Worm (Caenorhabditis elegans) whole organism, L1 larva: ENCODE results near the gene tag-51.

Experiments used
- C04F5.9 ChIP-seq: sonication (generic microtip); optimal IDR thresholded peaks from 2 replicates; lab custom pipeline; 2016; ENCODE audit warnings: missing genetic modification characterization, missing compliant biosample characterization
- C16A3.4 ChIP-seq: fragments of 150-350 bp; optimal IDR thresholded peaks from 2 replicates; lab custom pipeline; 2014; ENCODE audit warnings: missing biosample characterization, missing genetic modification characterization
- Y116A8C.19 ChIP-seq: sonication (generic microtip); optimal IDR thresholded peaks from 2 replicates; lab custom pipeline; 2016; ENCODE audit warnings: missing compliant biosample characterization, missing genetic modification characterization, borderline replicate concordance
- aha-1 ChIP-seq: fragments of 150-350 bp; optimal IDR thresholded peaks from 2 replicates; lab custom pipeline; 2014; ENCODE audit warnings: missing biosample characterization, missing genetic modification characterization
- aly-2 ChIP-seq: fragments of 150-350 bp; optimal IDR thresholded peaks from 2 replicates; lab custom pipeline; 2014; ENCODE audit warnings: missing biosample characterization, missing genetic modification characterization
- ceh-8 ChIP-seq: fragments of 200-800 bp; sonication (Bioruptor generic); optimal IDR thresholded peaks from 2 replicates; lab custom pipeline; 2018; ENCODE audit warnings: mild to moderate bottlenecking, missing genetic modification characterization, moderate library complexity, missing compliant biosample characterization
- ces-1 ChIP-seq: fragments of 150-350 bp; optimal IDR thresholded peaks from 2 replicates; lab custom pipeline; 2014; ENCODE audit warnings: missing biosample characterization, missing genetic modification reagents, missing genetic modification characterization
- dsc-1 ChIP-seq: sonication (generic microtip); optimal IDR thresholded peaks from 2 replicates; lab custom pipeline; 2016; ENCODE audit warnings: mild to moderate bottlenecking, missing genetic modification characterization, missing compliant biosample characterization
- efl-1 ChIP-seq, 4 experiments: fragments of 150-350 bp; optimal IDR thresholded peaks in 3 of 4; peaks in 1 of 4; 1 replicate in 1 of 4; 2 replicates in 3 of 4; lab custom pipeline; 2014; ENCODE audit warnings: missing biosample characterization in 2 of 4, missing genetic modification characterization in 2 of 4, missing genetic modification reagents in 2 of 4
- egl-27 ChIP-seq, 2 experiments: fragments of 150-350 bp in 1 of 2; sonication (generic microtip); optimal IDR thresholded peaks; 3 replicates each; lab custom pipeline; 2017 to 2018; ENCODE audit warnings: missing biosample characterization in 2 of 2, missing genetic modification characterization in 2 of 2, missing genetic modification reagents in 2 of 2
- elt-2 ChIP-seq: sonication (generic microtip); optimal IDR thresholded peaks from 2 replicates; lab custom pipeline; 2016; ENCODE audit warnings: missing genetic modification characterization, mild to moderate bottlenecking, inconsistent platforms, missing compliant biosample characterization, missing genetic modification reagents
- elt-3 ChIP-seq, 6 experiments: fragments of 150-350 bp in 1 of 6; sonication (generic microtip); optimal IDR thresholded peaks; 2 replicates each; lab custom pipeline; 2017 to 2018; ENCODE audit warnings: missing biosample characterization in 6 of 6, missing genetic modification characterization in 6 of 6, inconsistent platforms in 1 of 6
- ets-5 ChIP-seq: fragments of 200-800 bp; sonication (Bioruptor generic); IDR thresholded peaks from 2 replicates; pipeline ENCODE4 v1.3.6; 2022; ENCODE audit warnings: missing genetic modification characterization, missing compliant biosample characterization
- fkh-10 ChIP-seq: sonication (generic microtip); optimal IDR thresholded peaks from 2 replicates; lab custom pipeline; 2017; ENCODE audit warnings: missing biosample characterization, missing genetic modification reagents, missing genetic modification characterization
- grh-1 ChIP-seq: fragments of 200-800 bp; sonication (Bioruptor generic); IDR thresholded peaks from 2 replicates; pipeline ENCODE4 v1.3.6; 2022; ENCODE audit warnings: missing genetic modification reagents, missing genetic modification characterization, missing compliant biosample characterization
- isw-1 ChIP-seq: fragments of 200-800 bp; sonication (Bioruptor generic); IDR thresholded peaks from 2 replicates; pipeline ENCODE4 v1.3.6; 2022; ENCODE audit warnings: missing genetic modification characterization, missing compliant biosample characterization
- lin-13 ChIP-seq: fragments of 150-350 bp; optimal IDR thresholded peaks from 2 replicates; lab custom pipeline; 2014; ENCODE audit warnings: missing biosample characterization, missing genetic modification reagents, missing genetic modification characterization
- lin-14 ChIP-seq: fragments of 200-800 bp; sonication (Bioruptor generic); optimal IDR thresholded peaks from 2 replicates; lab custom pipeline; 2018; ENCODE audit warnings: mild to moderate bottlenecking, missing genetic modification characterization, moderate library complexity, missing compliant biosample characterization
- lin-15B ChIP-seq: fragments of 150-350 bp; sonication (generic microtip); optimal IDR thresholded peaks from 3 replicates; lab custom pipeline; 2014; ENCODE audit warnings: missing biosample characterization, missing genetic modification characterization
- lin-35 ChIP-seq, 2 experiments: fragments of 150-350 bp; optimal IDR thresholded peaks; 2 replicates each; lab custom pipeline; 2014; ENCODE audit warnings: missing biosample characterization in 2 of 2, missing genetic modification characterization in 2 of 2, missing genetic modification reagents in 2 of 2
- lin-39 ChIP-seq: fragments of 150-350 bp; optimal IDR thresholded peaks from 2 replicates; lab custom pipeline; 2014; ENCODE audit warnings: missing biosample characterization, missing genetic modification reagents, missing genetic modification characterization
- mab-9 ChIP-seq: fragments of 200-800 bp; sonication (Bioruptor generic); IDR thresholded peaks from 2 replicates; pipeline ENCODE4 v1.3.6; 2022; ENCODE audit warnings: missing genetic modification reagents, missing genetic modification characterization, missing compliant biosample characterization
- mdl-1 ChIP-seq, 2 experiments: fragments of 150-350 bp; optimal IDR thresholded peaks; 2 replicates each; lab custom pipeline; 2014 to 2017; ENCODE audit warnings: missing biosample characterization in 2 of 2, missing genetic modification characterization in 2 of 2, inconsistent platforms in 1 of 2
- mep-1 ChIP-seq: fragments of 150-350 bp; optimal IDR thresholded peaks from 2 replicates; lab custom pipeline; 2014; ENCODE audit warnings: missing biosample characterization, missing genetic modification characterization
- nhr-11 ChIP-seq: fragments of 150-350 bp; optimal IDR thresholded peaks from 2 replicates; lab custom pipeline; 2014; ENCODE audit warnings: missing biosample characterization, missing genetic modification characterization
- nhr-19 ChIP-seq: fragments of 200-800 bp; sonication (Bioruptor generic); conservative IDR thresholded peaks from 2 replicates; pipeline ENCODE4 v1.3.6; 2022; ENCODE audit warnings: missing genetic modification characterization, missing compliant biosample characterization
- nhr-237 ChIP-seq: fragments of 150-350 bp; optimal IDR thresholded peaks from 2 replicates; lab custom pipeline; 2014; ENCODE audit warnings: missing biosample characterization, missing genetic modification characterization
- nhr-28 ChIP-seq: fragments of 150-350 bp; optimal IDR thresholded peaks from 2 replicates; lab custom pipeline; 2014; ENCODE audit warnings: missing biosample characterization, missing genetic modification characterization
- nhr-47 ChIP-seq: sonication (generic microtip); optimal IDR thresholded peaks from 2 replicates; lab custom pipeline; 2016; ENCODE audit warnings: mild to moderate bottlenecking, missing genetic modification characterization, moderate library complexity, missing compliant biosample characterization
- nhr-71 ChIP-seq: sonication (generic microtip); optimal IDR thresholded peaks from 2 replicates; lab custom pipeline; 2016; ENCODE audit warnings: mild to moderate bottlenecking, missing genetic modification characterization, moderate library complexity, missing compliant biosample characterization
- nhr-77 ChIP-seq: fragments of 150-350 bp; optimal IDR thresholded peaks from 2 replicates; lab custom pipeline; 2014; ENCODE audit warnings: missing biosample characterization, missing genetic modification characterization
- nhr-85 ChIP-seq: sonication (generic microtip); peaks from one replicate; lab custom pipeline; 2016; ENCODE audit warnings: missing genetic modification characterization, inconsistent platforms, missing compliant biosample characterization
- nhr-90 ChIP-seq: sonication (generic microtip); optimal IDR thresholded peaks from 2 replicates; lab custom pipeline; 2016; ENCODE audit warnings: mild to moderate bottlenecking, missing genetic modification characterization, missing compliant biosample characterization; ENCODE audit not compliant: poor library complexity
- pag-3 ChIP-seq: sonication (generic microtip); optimal IDR thresholded peaks from 2 replicates; lab custom pipeline; 2017; ENCODE audit warnings: missing genetic modification characterization, mild to moderate bottlenecking, missing compliant biosample characterization, antibody characterized with exemption, borderline replicate concordance; ENCODE audit not compliant: insufficient read depth
- pax-3 ChIP-seq: fragments of 200-800 bp; sonication (Bioruptor generic); optimal IDR thresholded peaks from 2 replicates; lab custom pipeline; 2018; ENCODE audit warnings: mild to moderate bottlenecking, missing genetic modification characterization, moderate library complexity, missing compliant biosample characterization
- rnt-1 ChIP-seq: sonication (generic microtip); optimal IDR thresholded peaks from 2 replicates; lab custom pipeline; 2016; ENCODE audit warnings: mild to moderate bottlenecking, missing genetic modification characterization, moderate library complexity, missing compliant biosample characterization
- skn-1 ChIP-seq: fragments of 150-350 bp; optimal IDR thresholded peaks from 2 replicates; lab custom pipeline; 2014; ENCODE audit warnings: missing biosample characterization, missing genetic modification characterization
- snpc-4 ChIP-seq: fragments of 150-350 bp; optimal IDR thresholded peaks from 2 replicates; lab custom pipeline; 2014; ENCODE audit warnings: missing biosample characterization, missing genetic modification characterization
- snu-23 ChIP-seq: sonication (generic microtip); optimal IDR thresholded peaks from 2 replicates; lab custom pipeline; 2016; ENCODE audit warnings: missing genetic modification characterization, missing compliant biosample characterization
- sptf-1 ChIP-seq: fragments of 150-350 bp; optimal IDR thresholded peaks from 2 replicates; lab custom pipeline; 2014; ENCODE audit warnings: missing biosample characterization, missing genetic modification characterization
- tbx-2 ChIP-seq: sonication (generic microtip); optimal IDR thresholded peaks from 2 replicates; lab custom pipeline; 2016; ENCODE audit warnings: missing genetic modification characterization, missing compliant biosample characterization
- tlp-1 ChIP-seq: fragments of 150-350 bp; optimal IDR thresholded peaks from 2 replicates; lab custom pipeline; 2014; ENCODE audit warnings: missing biosample characterization, missing genetic modification characterization
- unc-130 ChIP-seq: fragments of 150-350 bp; optimal IDR thresholded peaks from 2 replicates; lab custom pipeline; 2017; ENCODE audit warnings: missing biosample characterization, missing genetic modification characterization, inconsistent platforms
- unc-30 ChIP-seq: sonication (generic microtip); optimal IDR thresholded peaks from 2 replicates; lab custom pipeline; 2017; ENCODE audit warnings: missing biosample characterization, missing genetic modification characterization
- unc-62 ChIP-seq: fragments of 150-350 bp; optimal IDR thresholded peaks from 2 replicates; lab custom pipeline; 2014; ENCODE audit warnings: missing biosample characterization, missing genetic modification reagents, missing genetic modification characterization
- unc-86 ChIP-seq: sonication (generic microtip); optimal IDR thresholded peaks from 2 replicates; lab custom pipeline; 2016; ENCODE audit warnings: missing genetic modification characterization, missing compliant biosample characterization
- unc-98 ChIP-seq: fragments of 200-800 bp; sonication (Bioruptor generic); IDR thresholded peaks from 2 replicates; pipeline ENCODE4 v1.3.6; 2022; ENCODE audit warnings: missing genetic modification characterization, missing compliant biosample characterization
- xbp-1 ChIP-seq: sonication (generic microtip); optimal IDR thresholded peaks from 2 replicates; lab custom pipeline; 2016; ENCODE audit warnings: missing genetic modification characterization, missing compliant biosample characterization
- ztf-4 ChIP-seq: fragments of 150-350 bp; optimal IDR thresholded peaks from 2 replicates; lab custom pipeline; 2014; ENCODE audit warnings: missing biosample characterization, missing genetic modification characterization

tag-51 gene

ce11 chrIII:835713-836278 is 18.2 kb upstream of the tag-51 start (continued):
- TF ChIP-seq nhr-11 (tag; lab: Kevin White, UChicago) (peak; percentile 22), pag-3 (tag; lab: Kevin White, UChicago) (no peak), nhr-85 (peak; percentile 75), grh-1 (GFP tag; lab: Robert Waterston, UW) (peak; percentile 66), snpc-4 (tag; lab: Kevin White, UChicago) (no peak), mab-9 (no peak), unc-30 (no peak), ceh-8 (GFP tag; lab: Kevin White, UChicago) (peak; percentile 26), lin-14 (peak; percentile 11), C16A3.4 (peak; percentile 23), elt-2 (tag; lab: Kevin White, UChicago) (peak; percentile 29), pax-3 (tag; lab: Kevin White, UChicago) (peak; percentile 71), ztf-4 (peak; percentile 81), Y116A8C.19 (tag; lab: Kevin White, UChicago) (no peak), snu-23 (peak; percentile 15), nhr-90 (tag; lab: Kevin White, UChicago) (peak; percentile 69), ets-5 (GFP tag; lab: Robert Waterston, UW) (peak; percentile 94; the same call in 1 of the 2 replicates), nhr-19 (GFP tag; lab: Robert Waterston, UW) (peak; percentile 42; the same call in 1 of the 2 replicates), unc-86 (peak; percentile 47), isw-1 (GFP tag; lab: Robert Waterston, UW) (peak; percentile 36; the same call in 1 of the 2 replicates), nhr-71 (tag; lab: Kevin White, UChicago) (peak; percentile 75), aly-2 (tag; lab: Kevin White, UChicago) (peak; percentile 34), rnt-1 (peak; percentile 38), nhr-237 (tag; lab: Kevin White, UChicago) (no peak), xbp-1 (peak; percentile 18)

- no peak for TF ChIP-seq unc-30
- no peak for TF ChIP-seq ces-1 (GFP tag; lab: Kevin White, UChicago)
- TF ChIP-seq nhr-77 (tag; lab: Kevin White, UChicago), result no peak
- TF ChIP-seq efl-1 (optimal IDR thresholded peaks at IDR 0.05; lab: Kevin White, UChicago), result no peak
- TF ChIP-seq efl-1 (GFP tag; optimal IDR thresholded peaks at IDR 0.05 in 1 of 2; lab: Kevin White, UChicago), result no peak
- no peak for TF ChIP-seq nhr-47
- TF ChIP-seq nhr-237 (tag; lab: Kevin White, UChicago), result no peak
- no peak for TF ChIP-seq sptf-1 (tag; lab: Kevin White, UChicago)
- TF ChIP-seq nhr-28, result no peak
- no peak for TF ChIP-seq tlp-1 (tag; lab: Kevin White, UChicago)
- TF ChIP-seq unc-130 (tag; lab: Kevin White, UChicago), result no peak
- no peak for TF ChIP-seq C16A3.4
- TF ChIP-seq lin-39 (tag; lab: Kevin White, UChicago), result no peak
- no peak for TF ChIP-seq mep-1 (tag; lab: Kevin White, UChicago)
- TF ChIP-seq lin-15B (tag; lab: Kevin White, UChicago), result no peak
- no peak for TF ChIP-seq egl-27 (tag; optimal IDR thresholded peaks at IDR 0.05; lab: Kevin White, UChicago)
- no peak for TF ChIP-seq unc-98 (GFP tag; lab: Robert Waterston, UW)
- TF ChIP-seq unc-86, result no peak
These were observed 14.5 kb upstream of the tag-51 start, which contains the start of gene dos-3 for ce11 chrIII:839491-839890. dos-3 (minus strand) TSS chrIII:839591.

- no peak for TF ChIP-seq lin-35 (GFP tag; optimal IDR thresholded peaks at IDR 0.05; lab: Kevin White, UChicago)
- no peak for TF ChIP-seq skn-1 (tag; lab: Kevin White, UChicago)
- no peak for TF ChIP-seq pax-3 (tag; lab: Kevin White, UChicago)
- TF ChIP-seq aha-1, result no peak
- no peak for TF ChIP-seq C04F5.9 (tag; lab: Kevin White, UChicago)
- no peak for TF ChIP-seq nhr-77 (tag; lab: Kevin White, UChicago)
- no peak for TF ChIP-seq Y116A8C.19 (tag; lab: Kevin White, UChicago)
- no peak for TF ChIP-seq mdl-1 (tag; optimal IDR thresholded peaks at IDR 0.05; lab: Kevin White, UChicago)
- TF ChIP-seq elt-2 (tag; lab: Kevin White, UChicago), result no peak
- TF ChIP-seq nhr-90 (tag; lab: Kevin White, UChicago), result no peak
- no peak for TF ChIP-seq isw-1 (GFP tag; lab: Robert Waterston, UW)
- TF ChIP-seq sptf-1 (tag; lab: Kevin White, UChicago), result no peak
- TF ChIP-seq snu-23, result no peak
- no peak for TF ChIP-seq dsc-1 (tag; lab: Kevin White, UChicago)
- TF ChIP-seq unc-62 (GFP tag; lab: Kevin White, UChicago), result no peak
- TF ChIP-seq elt-3 (tag; optimal IDR thresholded peaks at IDR 0.05; lab: Kevin White, UChicago), result no peak
- no peak for TF ChIP-seq lin-13 (GFP tag; lab: Kevin White, UChicago)
- TF ChIP-seq lin-39 (tag; lab: Kevin White, UChicago), result no peak
- TF ChIP-seq tbx-2 (tag; lab: Kevin White, UChicago), result no peak
- TF ChIP-seq fkh-10 (GFP tag; lab: Kevin White, UChicago), result no peak
These were observed 12.8 kb upstream of the tag-51 start, which contains the start of gene K02F3.9 for ce11 chrIII:841177-841576. K02F3.9 (minus strand) TSS chrIII:841366.
